Worm (Caenorhabditis elegans) whole organism, young adult: ENCODE results near the gene fbxb-74.

ENCODE experiments used
- B0261.1 ChIP-seq: sonication (generic microtip); optimal IDR thresholded peaks from 2 replicates; lab custom pipeline; 2016; ENCODE audit warnings: mild to moderate bottlenecking, missing genetic modification characterization, moderate library complexity, missing compliant biosample characterization
- D2030.7 ChIP-seq: fragments of 200-800 bp; sonication (Bioruptor generic); IDR thresholded peaks from 2 replicates; pipeline ENCODE4 v1.3.6; 2022; ENCODE audit warnings: missing genetic modification reagents, missing genetic modification characterization, missing compliant biosample characterization
- F10E7.11 ChIP-seq: sonication (generic microtip); optimal IDR thresholded peaks from 2 replicates; lab custom pipeline; 2017; ENCODE audit warnings: mild to moderate bottlenecking, missing genetic modification characterization, moderate library complexity, missing compliant biosample characterization
- F33H1.4 ChIP-seq: fragments of 200-800 bp; sonication (Bioruptor generic); IDR thresholded peaks from 2 replicates; pipeline ENCODE4 v1.3.6; 2022; ENCODE audit warnings: missing genetic modification reagents, missing genetic modification characterization, missing compliant biosample characterization
- F52B5.7 ChIP-seq: sonication (generic microtip); optimal IDR thresholded peaks from 2 replicates; lab custom pipeline; 2016; ENCODE audit warnings: mild to moderate bottlenecking, missing genetic modification characterization, missing compliant biosample characterization
- K11D2.4 ChIP-seq: fragments of 200-800 bp; sonication (Bioruptor generic); IDR thresholded peaks from 2 replicates; pipeline ENCODE4 v1.3.6; 2022; ENCODE audit warnings: missing genetic modification reagents, missing genetic modification characterization, missing compliant biosample characterization
- Y53F4B.3 ChIP-seq: fragments of 200-800 bp; sonication (Bioruptor generic); IDR thresholded peaks from 2 replicates; pipeline ENCODE4 v1.3.6; 2022; ENCODE audit warnings: missing genetic modification reagents, missing genetic modification characterization, missing compliant biosample characterization
- Y67H2A.10 ChIP-seq: fragments of 200-800 bp; sonication (Bioruptor generic); conservative IDR thresholded peaks from 2 replicates; pipeline ENCODE4 v1.3.6; 2022; ENCODE audit warnings: missing genetic modification reagents, missing genetic modification characterization, missing compliant biosample characterization
- Y79H2A.3 ChIP-seq: fragments of 200-800 bp; sonication (Bioruptor generic); conservative IDR thresholded peaks from 2 replicates; pipeline ENCODE4 v1.3.6; 2022; ENCODE audit warnings: missing genetic modification reagents, missing genetic modification characterization, missing compliant biosample characterization
- ama-1 ChIP-seq, 3 experiments: fragments of 150-350 bp in 1 of 3; sonication (generic microtip) in 2 of 3; optimal IDR thresholded peaks; 2 replicates each; lab custom pipeline; 2014 to 2018; ENCODE audit warnings: missing biosample characterization in 2 of 3, missing genetic modification characterization in 2 of 3, missing genetic modification reagents in 2 of 3
- atf-7 ChIP-seq: sonication (generic microtip); optimal IDR thresholded peaks from 2 replicates; lab custom pipeline; 2017; ENCODE audit warnings: mild to moderate bottlenecking, missing genetic modification characterization, missing compliant biosample characterization
- athp-1 ChIP-seq: sonication (generic microtip); optimal IDR thresholded peaks from 2 replicates; lab custom pipeline; 2017; ENCODE audit warnings: mild to moderate bottlenecking, missing genetic modification characterization, missing compliant biosample characterization
- attf-3 ChIP-seq: fragments of 200-800 bp; sonication (Bioruptor generic); conservative IDR thresholded peaks from 2 replicates; pipeline ENCODE4 v1.3.6; 2022; ENCODE audit warnings: missing genetic modification reagents, missing genetic modification characterization, missing compliant biosample characterization
- attf-6 ChIP-seq: fragments of 200-800 bp; sonication (Bioruptor generic); IDR thresholded peaks from 2 replicates; pipeline ENCODE4 v1.3.6; 2022; ENCODE audit warnings: missing genetic modification reagents, missing genetic modification characterization, missing compliant biosample characterization
- bed-1 ChIP-seq: fragments of 200-800 bp; sonication (Bioruptor generic); IDR thresholded peaks from 2 replicates; pipeline ENCODE4 v1.3.6; 2022; ENCODE audit warnings: missing genetic modification reagents, missing genetic modification characterization, missing compliant biosample characterization
- bed-2 ChIP-seq: fragments of 200-800 bp; sonication (Bioruptor generic); IDR thresholded peaks from 2 replicates; pipeline ENCODE4 v1.3.6; 2022; ENCODE audit warnings: missing genetic modification reagents, missing genetic modification characterization, missing compliant biosample characterization
- cebp-1 ChIP-seq, 2 experiments: fragments of 200-800 bp in 1 of 2; sonication (Bioruptor generic) in 1 of 2; sonication (generic microtip) in 1 of 2; IDR thresholded peaks in 1 of 2; optimal IDR thresholded peaks in 1 of 2; 2 replicates each; pipeline versions ENCODE4 v1.3.6 to Lab custom; 2017 to 2022; ENCODE audit warnings: missing compliant biosample characterization in 2 of 2, missing genetic modification characterization in 2 of 2, mild to moderate bottlenecking in 1 of 2, missing genetic modification reagents in 1 of 2, moderate library complexity in 1 of 2
- die-1 ChIP-seq: sonication (generic microtip); optimal IDR thresholded peaks from 2 replicates; lab custom pipeline; 2016; ENCODE audit warnings: missing genotype, mild to moderate bottlenecking, missing genetic modification characterization, missing compliant biosample characterization
- ekl-4 ChIP-seq: fragments of 200-800 bp; sonication (Bioruptor generic); IDR thresholded peaks from 2 replicates; pipeline ENCODE4 v1.3.6; 2022; ENCODE audit warnings: missing genetic modification reagents, missing genetic modification characterization, missing compliant biosample characterization
- fkh-3 ChIP-seq: sonication (generic microtip); optimal IDR thresholded peaks from 2 replicates; lab custom pipeline; 2016; ENCODE audit warnings: mild to moderate bottlenecking, missing genetic modification characterization, missing compliant biosample characterization
- hlh-26 ChIP-seq: fragments of 200-800 bp; sonication (Bioruptor generic); conservative IDR thresholded peaks from 2 replicates; pipeline ENCODE4 v1.3.6; 2022; ENCODE audit warnings: missing genetic modification reagents, missing genetic modification characterization, missing compliant biosample characterization
- hmg-20 ChIP-seq: fragments of 200-800 bp; sonication (Bioruptor generic); IDR thresholded peaks from 2 replicates; pipeline ENCODE4 v1.3.6; 2022; ENCODE audit warnings: missing genetic modification reagents, missing genetic modification characterization, missing compliant biosample characterization
- hsf-1 ChIP-seq: fragments of 200-800 bp; sonication (Bioruptor generic); IDR thresholded peaks from 2 replicates; pipeline ENCODE4 v1.3.6; 2022; ENCODE audit warnings: missing genetic modification reagents, missing genetic modification characterization, missing compliant biosample characterization
- lag-1 ChIP-seq: fragments of 200-800 bp; sonication (Bioruptor generic); IDR thresholded peaks from 2 replicates; pipeline ENCODE4 v1.3.6; 2022; ENCODE audit warnings: missing genetic modification reagents, missing genetic modification characterization, missing compliant biosample characterization
- let-607 ChIP-seq, 2 experiments: fragments of 200-800 bp in 1 of 2; sonication (Bioruptor generic) in 1 of 2; sonication (generic microtip) in 1 of 2; optimal IDR thresholded peaks; 2 replicates each; lab custom pipeline; 2016 to 2018; ENCODE audit warnings: mild to moderate bottlenecking in 2 of 2, missing compliant biosample characterization in 2 of 2, missing genetic modification characterization in 2 of 2, moderate library complexity in 2 of 2, missing genotype in 1 of 2
- lin-26 ChIP-seq: fragments of 200-800 bp; sonication (Bioruptor generic); IDR thresholded peaks from 2 replicates; pipeline ENCODE4 v1.3.6; 2022; ENCODE audit warnings: missing genetic modification reagents, missing genetic modification characterization, missing compliant biosample characterization
- lin-40 ChIP-seq: sonication (generic microtip); optimal IDR thresholded peaks from 2 replicates; lab custom pipeline; 2016; ENCODE audit warnings: missing genetic modification characterization, mild to moderate bottlenecking, missing compliant biosample characterization, missing genotype, missing genetic modification reagents
- madf-10 ChIP-seq: sonication (generic microtip); optimal IDR thresholded peaks from 2 replicates; lab custom pipeline; 2016; ENCODE audit warnings: mild to moderate bottlenecking, missing genetic modification characterization, missing compliant biosample characterization
- madf-3 ChIP-seq: fragments of 200-800 bp; sonication (Bioruptor generic); IDR thresholded peaks from 2 replicates; pipeline ENCODE4 v1.3.6; 2022; ENCODE audit warnings: missing genetic modification reagents, missing genetic modification characterization, missing compliant biosample characterization
- mcd-1 ChIP-seq: fragments of 200-800 bp; sonication (Bioruptor generic); IDR thresholded peaks from 2 replicates; pipeline ENCODE4 v1.3.6; 2022; ENCODE audit warnings: missing genetic modification reagents, missing genetic modification characterization, missing compliant biosample characterization
- mel-28 ChIP-seq: sonication (generic microtip); optimal IDR thresholded peaks from 2 replicates; lab custom pipeline; 2016; ENCODE audit warnings: borderline replicate concordance, mild to moderate bottlenecking, missing genetic modification characterization, missing compliant biosample characterization
- mes-4 ChIP-seq: sonication (generic microtip); optimal IDR thresholded peaks from 2 replicates; lab custom pipeline; 2016; ENCODE audit warnings: missing genotype, missing genetic modification characterization, missing compliant biosample characterization
- nhr-179 ChIP-seq: sonication (generic microtip); optimal IDR thresholded peaks from 2 replicates; lab custom pipeline; 2016; ENCODE audit warnings: mild to moderate bottlenecking, missing genetic modification characterization, missing compliant biosample characterization
- nhr-27 ChIP-seq: fragments of 200-800 bp; sonication (Bioruptor generic); optimal IDR thresholded peaks from 2 replicates; lab custom pipeline; 2018; ENCODE audit warnings: mild to moderate bottlenecking, missing genetic modification characterization, moderate library complexity, missing compliant biosample characterization
- nhr-80 ChIP-seq: sonication (generic microtip); optimal IDR thresholded peaks from 2 replicates; lab custom pipeline; 2016; ENCODE audit warnings: missing genetic modification characterization, missing compliant biosample characterization
- repo-1 ChIP-seq: sonication (generic microtip); optimal IDR thresholded peaks from 2 replicates; lab custom pipeline; 2017; ENCODE audit warnings: mild to moderate bottlenecking, missing genetic modification characterization, missing compliant biosample characterization
- rpc-1 ChIP-seq, 2 experiments: fragments of 150-350 bp in 1 of 2; sonication (generic microtip) in 1 of 2; optimal IDR thresholded peaks; 2 replicates each; lab custom pipeline; 2014 to 2018; ENCODE audit warnings: missing biosample characterization in 1 of 2, missing genetic modification characterization in 1 of 2, missing genetic modification reagents in 1 of 2, missing genotype in 1 of 2
- unc-62 ChIP-seq: fragments of 150-350 bp; optimal IDR thresholded peaks from 2 replicates; lab custom pipeline; 2014; ENCODE audit warnings: missing biosample characterization, missing genetic modification reagents, missing genetic modification characterization
- xnd-1 ChIP-seq: sonication (generic microtip); optimal IDR thresholded peaks from 2 replicates; lab custom pipeline; 2016; ENCODE audit warnings: missing genotype, missing genetic modification reagents, missing genetic modification characterization, missing compliant biosample characterization
- zfh-2 ChIP-seq: fragments of 200-800 bp; sonication (Bioruptor generic); conservative IDR thresholded peaks from 2 replicates; pipeline ENCODE4 v1.3.6; 2022; ENCODE audit warnings: missing genetic modification reagents, missing genetic modification characterization, missing compliant biosample characterization
- ztf-18 ChIP-seq: sonication (generic microtip); optimal IDR thresholded peaks from 2 replicates; lab custom pipeline; 2016; ENCODE audit warnings: missing genotype, mild to moderate bottlenecking, missing genetic modification characterization, missing compliant biosample characterization
- ztf-25 ChIP-seq: fragments of 200-800 bp; sonication (Bioruptor generic); IDR thresholded peaks from 2 replicates; pipeline ENCODE4 v1.3.6; 2022; ENCODE audit warnings: missing genetic modification reagents, missing genetic modification characterization, missing compliant biosample characterization
- ztf-28 ChIP-seq: fragments of 200-800 bp; sonication (Bioruptor generic); IDR thresholded peaks from 2 replicates; pipeline ENCODE4 v1.3.6; 2022; ENCODE audit warnings: missing genetic modification reagents, missing genetic modification characterization, missing compliant biosample characterization
- ztf-6 ChIP-seq: fragments of 200-800 bp; sonication (Bioruptor generic); IDR thresholded peaks from 2 replicates; pipeline ENCODE4 v1.3.6; 2022; ENCODE audit warnings: missing genetic modification reagents, missing genetic modification characterization, missing compliant biosample characterization

The fbxb-74 gene

DNA sequence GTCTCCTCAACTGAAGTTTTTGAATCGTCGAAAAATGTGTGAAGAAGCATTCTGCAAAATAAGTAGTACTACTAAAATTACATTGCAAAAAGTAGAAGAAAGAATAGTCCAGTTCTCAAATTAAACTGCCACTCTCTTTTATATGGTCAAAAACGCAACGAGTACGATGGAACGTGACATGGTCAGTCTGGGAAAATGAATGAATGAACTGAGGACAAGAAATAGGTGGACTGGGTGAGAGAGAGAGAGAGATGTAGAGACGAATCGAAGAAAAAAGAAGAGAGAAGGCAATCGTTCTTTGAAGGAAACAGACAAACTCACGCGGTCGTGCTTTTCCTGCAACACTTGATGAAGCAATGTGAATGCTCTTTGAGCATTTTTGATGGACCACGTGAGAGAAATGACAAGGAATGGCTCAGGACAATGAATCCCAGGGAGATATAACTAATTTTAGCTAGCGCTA lies 38.0 kb upstream of the fbxb-74 start, which contains the start of gene M01H9.3 (continued):
- TF ChIP-seq cebp-1 (GFP tag; IDR thresholded peaks at IDR 0.05; lab: Robert Waterston, UW) (no peak), cebp-1 (tag; optimal IDR thresholded peaks at IDR 0.05; lab: Kevin White, UChicago) (peak; percentile 72), Y53F4B.3 (no peak), mes-4 (tag; lab: Kevin White, UChicago) (no peak), unc-62 (GFP tag; lab: Kevin White, UChicago) (no peak), ztf-18 (tag; lab: Kevin White, UChicago) (no peak), nhr-179 (tag; lab: Kevin White, UChicago) (no peak), let-607 (tag; optimal IDR thresholded peaks at IDR 0.05; lab: Kevin White, UChicago) (no peak), D2030.7 (GFP tag; lab: Robert Waterston, UW) (no peak), zfh-2 (GFP tag; lab: Robert Waterston, UW) (no peak), ama-1 (optimal IDR thresholded peaks at IDR 0.05; lab: Kevin White, UChicago) (peak; percentile 70), ama-1 (GFP tag; optimal IDR thresholded peaks at IDR 0.05; lab: Kevin White, UChicago) (peak in 1 of 2 experiments; percentile 6)
- TF ChIP-seq, all 124 proteins: peak for 19

DNA sequence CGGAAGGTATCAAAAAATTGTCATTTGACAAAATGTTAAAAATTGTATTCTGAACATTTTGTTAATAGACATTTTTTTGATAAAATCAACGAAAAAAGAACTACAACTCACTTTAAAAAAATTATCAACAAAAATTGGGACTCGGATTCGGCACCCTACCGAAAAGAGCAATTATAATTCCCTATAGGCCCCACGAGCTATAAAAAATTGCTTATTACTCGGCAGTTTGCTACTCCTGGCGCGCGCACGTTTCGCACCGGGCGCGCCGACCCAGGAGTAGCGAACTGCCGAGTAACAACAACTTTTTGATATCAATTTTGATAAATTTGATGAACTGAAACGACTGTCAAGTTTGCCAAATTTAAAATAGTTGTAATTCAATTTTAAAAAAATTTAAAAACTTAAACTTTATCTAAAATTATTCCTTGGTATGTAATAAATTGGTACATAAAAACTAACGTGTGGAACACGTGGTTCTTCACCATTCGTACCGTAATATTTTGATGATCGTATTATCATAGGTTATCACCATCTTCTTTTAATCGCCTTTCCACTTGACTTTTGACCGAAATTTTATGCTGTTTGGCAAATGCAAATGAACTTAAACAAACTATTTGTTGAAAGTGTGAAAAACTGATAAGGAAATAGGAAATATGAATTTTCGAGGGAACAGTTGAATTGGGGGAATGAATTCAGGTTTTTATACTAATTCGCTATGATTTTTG lies 36.4 kb upstream of the fbxb-74 start:
- TF ChIP-seq attf-3 (GFP tag; lab: Robert Waterston, UW) (no peak), ztf-25 (GFP tag; lab: Robert Waterston, UW) (no peak), ztf-6 (GFP tag; lab: Robert Waterston, UW) (no peak), madf-10 (tag; lab: Kevin White, UChicago) (no peak), cebp-1 (GFP tag; IDR thresholded peaks at IDR 0.05; lab: Robert Waterston, UW) (no peak), cebp-1 (tag; optimal IDR thresholded peaks at IDR 0.05; lab: Kevin White, UChicago) (peak; percentile 6), rpc-1 (optimal IDR thresholded peaks at IDR 0.05; lab: Kevin White, UChicago) (no peak), rpc-1 (tag; optimal IDR thresholded peaks at IDR 0.05; lab: Kevin White, UChicago) (no peak), B0261.1 (tag; lab: Kevin White, UChicago) (no peak), mcd-1 (GFP tag; lab: Robert Waterston, UW) (0 out of 2 replicates have a peak, but pooled peaks have one; percentile 9), attf-6 (GFP tag; lab: Robert Waterston, UW) (no peak), fkh-3 (tag; lab: Kevin White, UChicago) (no peak), hmg-20 (GFP tag; lab: Robert Waterston, UW) (no peak), bed-1 (GFP tag; lab: Robert Waterston, UW) (0 out of 2 replicates have a peak, but pooled peaks have one; percentile 10), xnd-1 (tag; lab: Kevin White, UChicago) (no peak), lag-1 (GFP tag; lab: Robert Waterston, UW) (no peak), atf-7 (tag; lab: Kevin White, UChicago) (peak; percentile 28), F10E7.11 (tag; lab: Kevin White, UChicago) (no peak), ztf-28 (GFP tag; lab: Robert Waterston, UW) (no peak), F33H1.4 (GFP tag; lab: Robert Waterston, UW) (no peak), madf-3 (GFP tag; lab: Robert Waterston, UW) (0 out of 2 replicates have a peak, but pooled peaks have one; percentile 50), F52B5.7 (tag; lab: Kevin White, UChicago) (no peak), lin-26 (GFP tag; lab: Robert Waterston, UW) (0 out of 2 replicates have a peak, but pooled peaks have one; percentile 54), die-1 (tag; lab: Kevin White, UChicago) (no peak), lin-40 (tag; lab: Kevin White, UChicago) (no peak), hsf-1 (no peak), bed-2 (GFP tag; lab: Robert Waterston, UW) (no peak), ekl-4 (GFP tag; lab: Robert Waterston, UW) (peak; percentile 13; the same call in 1 of the 2 replicates), nhr-80 (peak; percentile 41), repo-1 (tag; lab: Kevin White, UChicago) (peak; percentile 23), nhr-27 (tag; lab: Kevin White, UChicago) (no peak), hlh-26 (no peak), K11D2.4 (GFP tag; lab: Robert Waterston, UW) (0 out of 2 replicates have a peak, but pooled peaks have one; percentile 33), Y79H2A.3 (GFP tag; lab: Robert Waterston, UW) (no peak), athp-1 (no peak), mel-28 (no peak), Y67H2A.10 (no peak), let-607 (tag; optimal IDR thresholded peaks at IDR 0.05; lab: Kevin White, UChicago) (peak in 1 of 2 experiments; percentile 17)
